Worm (Caenorhabditis elegans) whole organism, mixed stage, embryonic: ENCODE data around the gene B0281.6.

Experiments
- elt-3 ChIP-seq: fragments of 150-350 bp; optimal IDR thresholded peaks from 2 replicates; lab custom pipeline; 2014; ENCODE audit warnings: missing biosample characterization, missing genetic modification characterization
- nhr-76 ChIP-seq: sonication (generic microtip); optimal IDR thresholded peaks from 2 replicates; lab custom pipeline; 2017; ENCODE audit warnings: missing biosample characterization, missing genetic modification characterization
- snpc-4 ChIP-seq: fragments of 150-350 bp; optimal IDR thresholded peaks from 2 replicates; lab custom pipeline; 2014; ENCODE audit warnings: missing biosample characterization, missing genetic modification characterization
- sptf-1 ChIP-seq: sonication (generic microtip); optimal IDR thresholded peaks from 2 replicates; lab custom pipeline; 2017; ENCODE audit warnings: mild to moderate bottlenecking, missing genetic modification characterization, moderate library complexity, missing compliant biosample characterization
- unc-120 ChIP-seq: sonication (generic microtip); optimal IDR thresholded peaks from 2 replicates; lab custom pipeline; 2017; ENCODE audit warnings: missing genetic modification characterization, missing compliant biosample characterization; ENCODE audit not compliant: poor library complexity, severe bottlenecking
- unc-39 ChIP-seq: fragments of 150-350 bp; optimal IDR thresholded peaks from 2 replicates; lab custom pipeline; 2014; ENCODE audit warnings: missing biosample characterization, missing genetic modification characterization
- unc-62 ChIP-seq: fragments of 150-350 bp; optimal IDR thresholded peaks from 2 replicates; lab custom pipeline; 2014; ENCODE audit warnings: missing biosample characterization, missing genetic modification reagents, missing genetic modification characterization
- ztf-11 ChIP-seq: fragments of 150-350 bp; optimal IDR thresholded peaks from 2 replicates; lab custom pipeline; 2014; ENCODE audit warnings: missing biosample characterization, missing genetic modification characterization

DNA sequence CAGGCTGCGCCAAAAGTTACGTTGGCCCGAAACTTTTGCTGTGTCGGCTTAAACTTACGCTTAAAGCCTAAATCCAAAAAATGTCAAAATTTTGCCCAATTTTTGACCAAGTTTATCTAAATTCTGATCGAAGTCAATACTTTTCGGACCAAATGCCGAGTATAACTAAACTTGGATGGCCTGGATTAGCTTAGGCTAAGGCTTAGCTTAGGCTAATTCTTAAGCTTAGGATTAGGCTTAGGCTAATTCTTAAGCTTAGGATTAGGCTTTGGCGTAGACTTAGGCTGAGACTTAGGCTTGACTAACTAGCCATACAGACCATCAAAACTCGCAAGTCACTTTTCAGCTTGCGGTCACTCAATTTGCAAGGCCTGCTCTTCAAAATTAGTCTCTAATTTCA lies 33.9 kb upstream of the B0281.6 start:
- TF ChIP-seq elt-3 (tag; lab: Kevin White, UChicago) (no peak), unc-120 (no peak), sptf-1 (no peak), unc-39 (no peak), unc-62 (GFP tag; lab: Kevin White, UChicago) (no peak), snpc-4 (tag; lab: Kevin White, UChicago) (no peak), ztf-11 (tag; lab: Kevin White, UChicago) (no peak), nhr-76 (tag; lab: Kevin White, UChicago) (no peak)
